Comparison of ENCODE assay signal across 1 worm cellular context in genomic region chrIV:3826590-3827128, ce11.
TF ChIP-seq lines count a peak whose summit lies in the region.

F28F9.3 (plus strand) TSS chrIV:3826890.

TF ChIP-seq in whole organism, L1 larva, 84 proteins besides CTCF, POLR2A, EP300 and RAD21 (continued from another document):
- TF ChIP-seq fos-1 (tag; optimal IDR thresholded peaks at IDR 0.05; lab: Kevin White, UChicago) (no peak), unc-30 (tag; optimal IDR thresholded peaks at IDR 0.05; lab: Kevin White, UChicago) (no peak), lir-3 (tag; optimal IDR thresholded peaks at IDR 0.05; lab: Kevin White, UChicago; ENCODE audit: poor library complexity) (no peak), F16B12.6 (tag; optimal IDR thresholded peaks at IDR 0.05; lab: Kevin White, UChicago) (no peak), unc-62 (GFP tag; optimal IDR thresholded peaks at IDR 0.05; lab: Kevin White, UChicago) (no peak), fkh-8 (tag; optimal IDR thresholded peaks at IDR 0.05; lab: Kevin White, UChicago) (no peak), unc-98 (GFP tag; IDR thresholded peaks at IDR 0.05; lab: Robert Waterston, UW) (no peak), nhr-12 (tag; optimal IDR thresholded peaks at IDR 0.05; lab: Kevin White, UChicago) (no peak), sptf-1 (tag; optimal IDR thresholded peaks at IDR 0.05; lab: Kevin White, UChicago) (no peak), grh-1 (GFP tag; IDR thresholded peaks at IDR 0.05; lab: Robert Waterston, UW) (no peak), pag-3 (tag; optimal IDR thresholded peaks at IDR 0.05; lab: Kevin White, UChicago; ENCODE audit: borderline replicate concordance, insufficient read depth) (no peak), elt-2 (tag; optimal IDR thresholded peaks at IDR 0.05; lab: Kevin White, UChicago) (no peak), nhr-19 (GFP tag; conservative IDR thresholded peaks at IDR 0.05; lab: Robert Waterston, UW) (no peak), mef-2 (tag; optimal IDR thresholded peaks at IDR 0.05; lab: Kevin White, UChicago) (no peak), vab-15 (tag; optimal IDR thresholded peaks at IDR 0.05; lab: Kevin White, UChicago) (peak; percentile 74), lin-14 (GFP tag; optimal IDR thresholded peaks at IDR 0.05; lab: Kevin White, UChicago) (peak; percentile 37), C16A3.4 (tag; optimal IDR thresholded peaks at IDR 0.05; lab: Kevin White, UChicago) (no peak), egl-13 (tag; optimal IDR thresholded peaks at IDR 0.05; lab: Kevin White, UChicago) (no peak), hlh-4 (tag; optimal IDR thresholded peaks at IDR 0.05; lab: Kevin White, UChicago) (no peak), ceh-90 (tag; optimal IDR thresholded peaks at IDR 0.05; lab: Kevin White, UChicago) (no peak), lin-13 (GFP tag; optimal IDR thresholded peaks at IDR 0.05; lab: Kevin White, UChicago) (no peak), egl-27 (tag; optimal IDR thresholded peaks at IDR 0.05; lab: Kevin White, UChicago) (no peak), nhr-71 (tag; optimal IDR thresholded peaks at IDR 0.05; lab: Kevin White, UChicago) (peak; percentile 1), hpl-2 (GFP tag; optimal IDR thresholded peaks at IDR 0.05; lab: Kevin White, UChicago) (no peak), elt-3 (tag; optimal IDR thresholded peaks at IDR 0.05; lab: Kevin White, UChicago) (no peak), nhr-11 (tag; optimal IDR thresholded peaks at IDR 0.05; lab: Kevin White, UChicago) (no peak)
